Worm (Caenorhabditis elegans) whole organism, L4 larva: ENCODE measurements around the gene msp-77.

ENCODE experiments used
- arid-1 ChIP-seq: fragments of 200-800 bp; sonication (Bioruptor generic); conservative IDR thresholded peaks from 2 replicates; pipeline ENCODE4 v1.3.6; 2022; ENCODE audit warnings: missing genetic modification reagents, missing genetic modification characterization, missing compliant biosample characterization
- dve-1 ChIP-seq: sonication (generic microtip); optimal IDR thresholded peaks from 2 replicates; lab custom pipeline; 2017; ENCODE audit warnings: antibody characterized with exemption, mild to moderate bottlenecking, missing genetic modification characterization, missing compliant biosample characterization; ENCODE audit not compliant: insufficient read depth
- egl-27 ChIP-seq: sonication (generic microtip); optimal IDR thresholded peaks from 3 replicates; lab custom pipeline; 2017; ENCODE audit warnings: missing biosample characterization, missing genetic modification reagents, missing genetic modification characterization
- nhr-237 ChIP-seq: sonication (generic microtip); optimal IDR thresholded peaks from 2 replicates; lab custom pipeline; 2017; ENCODE audit warnings: missing biosample characterization, missing genetic modification characterization
- nhr-48 ChIP-seq: sonication (generic microtip); optimal IDR thresholded peaks from 2 replicates; lab custom pipeline; 2016; ENCODE audit warnings: mild to moderate bottlenecking, missing genetic modification characterization, missing compliant biosample characterization
- pqm-1 ChIP-seq: sonication (generic microtip); optimal IDR thresholded peaks from 2 replicates; lab custom pipeline; 2017; ENCODE audit warnings: missing biosample characterization, missing genetic modification characterization

DNA sequence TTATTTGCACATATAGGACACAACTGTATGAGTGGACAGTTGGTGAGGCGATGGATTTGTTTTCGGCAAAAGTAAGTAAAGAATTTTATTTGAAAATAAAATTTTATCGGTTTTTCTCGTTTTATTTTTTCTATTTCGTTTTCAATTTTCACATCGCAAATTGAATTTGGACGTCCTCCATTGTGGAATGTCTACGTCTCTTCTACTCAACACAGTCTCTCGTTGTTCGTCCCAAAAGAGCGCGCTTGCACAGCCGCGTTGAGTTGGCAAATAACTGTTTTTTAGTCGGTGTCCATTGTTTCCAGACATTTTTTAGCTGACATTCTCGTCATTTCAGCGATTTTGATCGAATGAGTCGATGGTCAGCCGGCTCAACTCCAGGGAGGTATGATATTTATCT is 4.8 kb downstream of the msp-77 start:
- TF ChIP-seq pqm-1 (tag; lab: Kevin White, UChicago) (no peak), arid-1 (no peak), dve-1 (tag; lab: Kevin White, UChicago) (no peak), nhr-237 (tag; lab: Kevin White, UChicago) (no peak), egl-27 (no peak), nhr-48 (no peak)
